Worm (Caenorhabditis elegans): ENCODE results near the gene rfc-1.

Gene rfc-1

DNA sequence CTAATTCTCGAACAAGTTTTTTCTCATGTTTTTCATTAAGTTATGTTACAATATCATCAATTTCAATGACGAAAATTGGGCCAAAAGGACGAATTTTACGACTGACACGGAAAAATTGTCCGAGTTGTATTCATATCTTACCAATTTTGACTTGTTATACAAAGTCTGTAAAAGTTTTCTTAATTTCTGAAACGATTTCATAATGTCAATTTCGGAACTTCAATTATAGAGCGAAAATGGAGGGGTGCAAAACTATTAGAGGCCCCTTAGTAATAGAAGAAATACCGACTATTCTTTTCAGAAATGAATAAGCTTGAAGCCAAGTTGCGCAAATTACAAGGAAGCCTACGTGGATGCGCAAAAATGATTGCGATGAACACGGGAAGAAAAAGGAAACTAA, 14.2 kb downstream of the rfc-1 start, which contains the start of gene F43D2.3:
F43D2.3 (plus strand) TSS at position 301 of the 400 bp plus-strand sequence.
- no peak for TF ChIP-seq zag-1 (tag; optimal IDR thresholded peaks at IDR 0.05)
- TF ChIP-seq pha-4 (tag; optimal IDR thresholded peaks at IDR 0.05), result no peak
- TF ChIP-seq ztf-4 (tag; optimal IDR thresholded peaks at IDR 0.05), result no peak

DNA sequence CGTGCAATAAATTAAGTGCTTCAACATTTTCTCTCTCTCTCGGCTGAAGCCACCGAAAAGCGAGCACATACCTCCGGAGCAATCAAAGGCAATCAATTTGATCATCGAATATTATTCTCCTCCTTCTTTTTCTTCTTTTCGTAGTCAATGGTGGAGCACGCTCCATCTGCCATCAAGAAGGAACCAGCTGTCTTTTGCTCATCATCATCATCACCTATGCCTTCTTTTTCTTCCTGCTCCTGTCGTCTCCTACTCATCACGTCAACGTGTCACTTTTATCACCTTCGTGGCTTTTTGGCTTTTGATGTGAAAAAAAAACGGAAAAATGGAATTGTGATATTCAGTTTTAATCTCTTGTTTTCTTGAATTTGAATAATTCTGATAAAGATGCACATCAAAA, 20.1 kb downstream of the rfc-1 start:
- TF ChIP-seq snpc-4 (tag; optimal IDR thresholded peaks at IDR 0.05), result no peak
- TF ChIP-seq eor-1 (tag; optimal IDR thresholded peaks at IDR 0.05), result no peak
- TF ChIP-seq nhr-25 (tag; optimal IDR thresholded peaks at IDR 0.05), result no peak
- peak; percentile 52 for TF ChIP-seq egl-5 (tag; optimal IDR thresholded peaks at IDR 0.05)
- TF ChIP-seq ztf-4 (tag; optimal IDR thresholded peaks at IDR 0.05), result no peak
- no peak for TF ChIP-seq tbx-2 (tag; optimal IDR thresholded peaks at IDR 0.05)

DNA sequence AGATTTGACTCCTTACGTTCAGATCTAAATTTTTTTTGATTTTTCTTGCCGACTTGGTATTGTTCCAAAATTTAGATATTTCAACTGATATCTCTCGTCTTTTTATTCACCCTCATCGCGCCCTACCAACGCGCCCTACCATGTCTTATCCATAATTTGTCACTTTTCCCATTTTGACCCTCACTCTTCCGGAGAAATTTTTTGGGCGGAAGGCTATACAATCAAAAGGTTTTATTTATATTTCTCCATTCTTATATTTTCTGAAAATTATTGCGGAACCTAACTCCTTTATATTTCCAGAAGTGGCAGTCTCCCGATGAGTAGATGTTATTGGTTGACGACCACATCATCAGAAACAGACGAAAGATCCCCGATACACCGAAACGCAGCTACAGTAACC, 24.9 kb downstream of the rfc-1 start, which contains the start of gene hot-1:
hot-1 (plus strand) TSS at position 301 of the 400 bp plus-strand sequence.
- TF ChIP-seq pqm-1 (tag; optimal IDR thresholded peaks at IDR 0.05), result no peak
- TF ChIP-seq nhr-237 (tag; optimal IDR thresholded peaks at IDR 0.05), result no peak
- TF ChIP-seq unc-62 (GFP tag; optimal IDR thresholded peaks at IDR 0.05), result no peak
- no peak for TF ChIP-seq ceh-82 (tag; optimal IDR thresholded peaks at IDR 0.05)
- no peak for TF ChIP-seq mml-1 (tag; optimal IDR thresholded peaks at IDR 0.05)
- no peak for TF ChIP-seq ceh-28 (tag; optimal IDR thresholded peaks at IDR 0.05)
- TF ChIP-seq lin-39 (tag; optimal IDR thresholded peaks at IDR 0.05), result no peak
- TF ChIP-seq hmg-11 (tag; optimal IDR thresholded peaks at IDR 0.05), result no peak
- no peak for TF ChIP-seq unc-39 (tag; optimal IDR thresholded peaks at IDR 0.05)
- no peak for TF ChIP-seq ZK546.5 (tag; optimal IDR thresholded peaks at IDR 0.05)
- TF ChIP-seq snpc-4 (tag; optimal IDR thresholded peaks at IDR 0.05), result no peak

DNA sequence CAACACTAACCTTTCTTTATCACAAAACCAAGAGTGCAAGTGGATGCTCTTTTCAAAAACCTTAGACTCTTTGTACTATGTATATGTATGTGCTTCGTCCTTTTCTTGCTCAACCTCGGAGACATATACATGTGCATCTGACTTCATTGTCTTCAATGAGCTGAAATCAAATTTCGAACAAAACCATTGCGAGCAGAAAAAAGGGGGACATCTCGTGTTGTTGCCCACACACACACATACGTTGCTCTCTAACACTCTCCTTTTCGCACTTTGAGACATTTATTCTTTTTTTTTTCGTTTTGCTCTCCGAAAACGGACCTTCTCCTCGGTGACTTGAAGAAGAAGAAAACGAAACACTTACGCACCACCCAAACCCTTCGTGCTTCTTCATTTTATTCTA, 25.5 kb downstream of the rfc-1 start:
- TF ChIP-seq fkh-10 (GFP tag; optimal IDR thresholded peaks at IDR 0.05) (peak; percentile 26), nfya-1 (tag; optimal IDR thresholded peaks at IDR 0.05; ENCODE audit: insufficient read depth) (no peak), nhr-237 (tag; optimal IDR thresholded peaks at IDR 0.05) (no peak)

DNA sequence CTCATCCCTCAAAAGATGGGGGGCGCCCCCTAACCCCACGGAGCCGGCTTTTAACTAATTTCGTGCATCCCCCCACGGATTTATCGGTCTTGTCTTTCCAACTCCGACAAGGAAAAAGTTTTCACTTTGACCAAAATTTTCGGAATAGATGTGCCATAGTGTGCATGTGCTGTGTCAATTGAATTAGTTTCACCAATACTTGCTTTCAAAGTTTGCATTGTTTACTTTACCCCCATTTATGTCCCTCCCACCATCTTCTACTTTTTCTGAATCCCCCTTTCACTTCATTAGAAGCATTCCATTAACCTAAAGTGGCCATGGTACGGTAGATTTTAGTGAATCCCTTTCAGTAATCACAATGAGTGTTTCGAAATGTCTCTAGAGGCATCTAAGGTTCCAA, 28.1 kb downstream of the rfc-1 start:
- no peak for TF ChIP-seq eor-1 (tag; optimal IDR thresholded peaks at IDR 0.05)
- TF ChIP-seq ceh-9 (tag; optimal IDR thresholded peaks at IDR 0.05), result no peak
- no peak for TF ChIP-seq fos-1 (tag; optimal IDR thresholded peaks at IDR 0.05)
- no peak for TF ChIP-seq mml-1 (tag; optimal IDR thresholded peaks at IDR 0.05)
- no peak for TF ChIP-seq hmg-11 (tag; optimal IDR thresholded peaks at IDR 0.05)
- no peak for TF ChIP-seq egl-5 (tag; optimal IDR thresholded peaks at IDR 0.05)
- TF ChIP-seq sea-2 (GFP tag; optimal IDR thresholded peaks at IDR 0.05), result no peak
- TF ChIP-seq skn-1 (tag; optimal IDR thresholded peaks at IDR 0.05), result no peak
- TF ChIP-seq nhr-25 (tag; optimal IDR thresholded peaks at IDR 0.05), result no peak
- no peak for TF ChIP-seq unc-39 (tag; optimal IDR thresholded peaks at IDR 0.05)
- no peak for TF ChIP-seq snpc-4 (tag; optimal IDR thresholded peaks at IDR 0.05)
- TF ChIP-seq nhr-76 (tag; optimal IDR thresholded peaks at IDR 0.05), result no peak
- TF ChIP-seq mdl-1 (tag; optimal IDR thresholded peaks at IDR 0.05), result no peak
- no peak for TF ChIP-seq fkh-10 (GFP tag; optimal IDR thresholded peaks at IDR 0.05)
- TF ChIP-seq nhr-237 (tag; optimal IDR thresholded peaks at IDR 0.05), result no peak
- no peak for TF ChIP-seq nhr-23 (tag; optimal IDR thresholded peaks at IDR 0.05)
- TF ChIP-seq ceh-28 (tag; optimal IDR thresholded peaks at IDR 0.05), result no peak

DNA sequence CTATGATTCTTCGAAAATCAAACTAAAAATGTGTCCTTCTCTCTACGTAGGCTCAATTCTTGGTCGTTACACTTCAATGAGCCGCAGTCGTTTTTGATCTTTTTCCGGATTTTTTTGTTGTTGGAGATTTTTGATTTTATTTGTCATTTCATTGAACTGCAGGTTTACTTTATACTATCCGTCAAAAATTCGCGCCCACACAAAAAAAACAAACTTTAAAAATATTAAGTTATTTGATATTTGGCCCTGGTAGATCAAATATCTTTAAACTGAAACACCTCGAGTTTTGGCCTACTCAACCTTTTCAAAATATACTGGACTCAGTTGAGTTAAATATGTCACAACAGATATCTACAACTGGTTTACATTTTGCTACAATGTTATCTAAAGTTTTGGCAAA, 30.1 kb downstream of the rfc-1 start:
- TF ChIP-seq pha-4 (tag; optimal IDR thresholded peaks at IDR 0.05) (no peak), lin-39 (tag; optimal IDR thresholded peaks at IDR 0.05) (no peak), pqm-1 (tag; optimal IDR thresholded peaks at IDR 0.05) (no peak)

DNA sequence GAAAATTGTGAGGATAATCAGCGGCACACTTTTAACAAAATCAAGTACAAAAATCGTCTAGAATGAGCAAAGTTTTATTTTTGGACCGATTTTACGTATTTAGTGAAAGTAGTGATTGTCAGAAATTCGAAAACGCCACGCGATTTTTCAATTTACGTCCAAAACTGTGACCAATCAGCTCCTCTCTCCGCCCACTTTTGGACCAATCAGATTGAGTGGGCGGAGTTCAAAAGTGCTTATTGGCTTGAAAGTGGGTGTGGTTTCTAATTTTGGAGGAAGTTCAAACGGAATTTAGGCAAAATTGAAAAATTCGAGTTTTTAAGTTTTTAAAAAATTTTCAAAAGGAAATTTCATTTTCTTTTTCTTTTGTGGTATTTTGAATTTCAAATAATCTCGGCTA, 31.3 kb downstream of the rfc-1 start:
- TF ChIP-seq nfya-1 (tag; optimal IDR thresholded peaks at IDR 0.05; ENCODE audit: insufficient read depth), result peak; percentile 86
- TF ChIP-seq elt-3 (tag; optimal IDR thresholded peaks at IDR 0.05), result no peak

DNA sequence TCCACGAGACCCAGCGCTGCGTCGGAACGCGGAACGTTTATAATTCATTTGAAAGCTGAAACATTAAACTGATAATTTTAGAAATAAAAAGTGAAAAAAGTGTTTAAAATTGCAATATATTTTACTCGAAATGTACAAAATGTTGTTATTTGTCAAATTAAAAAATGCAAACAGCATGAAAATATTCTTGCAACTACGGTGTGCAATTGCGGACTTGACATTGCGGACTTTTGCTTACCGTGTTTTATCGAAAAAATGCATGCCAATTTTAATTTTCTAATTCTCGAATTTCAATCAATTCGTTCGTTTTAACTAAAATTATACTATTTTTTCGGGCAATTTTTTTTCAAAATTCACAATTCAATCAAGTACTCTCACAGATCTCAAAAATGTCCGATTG, 33.6 kb downstream of the rfc-1 start, which contains the start of the genes R11H6.5 and ccnk-1:
R11H6.5 (minus strand) TSS at position 55 of the 400 bp plus-strand sequence.
ccnk-1 (plus strand) TSS at position 381 of the 400 bp plus-strand sequence.
- no peak for TF ChIP-seq nhr-77 (tag; optimal IDR thresholded peaks at IDR 0.05)
- TF ChIP-seq nhr-25 (tag; optimal IDR thresholded peaks at IDR 0.05), result no peak
- TF ChIP-seq mdl-1 (tag; optimal IDR thresholded peaks at IDR 0.05), result no peak
- no peak for TF ChIP-seq ceh-82 (tag; optimal IDR thresholded peaks at IDR 0.05)
- TF ChIP-seq lin-15B (tag; optimal IDR thresholded peaks at IDR 0.05), result peak; percentile 55
- TF ChIP-seq fos-1 (tag; optimal IDR thresholded peaks at IDR 0.05), result no peak
- no peak for TF ChIP-seq pqm-1 (tag; optimal IDR thresholded peaks at IDR 0.05)
- no peak for TF ChIP-seq snpc-4 (tag; optimal IDR thresholded peaks at IDR 0.05)
- peak; percentile 80 for TF ChIP-seq pha-4 (tag; optimal IDR thresholded peaks at IDR 0.05)
- TF ChIP-seq daf-12 (tag; optimal IDR thresholded peaks at IDR 0.05), result no peak
- no peak for TF ChIP-seq unc-62 (GFP tag; optimal IDR thresholded peaks at IDR 0.05)
- TF ChIP-seq nfya-1 (tag; optimal IDR thresholded peaks at IDR 0.05; ENCODE audit: insufficient read depth), result peak; percentile 92
- no peak for TF ChIP-seq nhr-76 (tag; optimal IDR thresholded peaks at IDR 0.05)
- TF ChIP-seq ZK546.5 (tag; optimal IDR thresholded peaks at IDR 0.05), result no peak
- TF ChIP-seq nhr-43 (tag; optimal IDR thresholded peaks at IDR 0.05; ENCODE audit: poor library complexity, severe bottlenecking), result no peak
- TF ChIP-seq lin-39 (tag; optimal IDR thresholded peaks at IDR 0.05), result peak; percentile 39
- TF ChIP-seq aly-2 (tag; optimal IDR thresholded peaks at IDR 0.05), result no peak
- no peak for TF ChIP-seq nhr-67 (tag; optimal IDR thresholded peaks at IDR 0.05)
- TF ChIP-seq hmg-11 (tag; optimal IDR thresholded peaks at IDR 0.05), result peak; percentile 51

All from whole organism, L3 larva.